Worm (Caenorhabditis elegans) whole organism, L1 larva: Measurements from ENCODE around the gene pap-3.

Experiments used
- alr-1 ChIP-seq: fragments of 200-800 bp; sonication (Bioruptor generic); optimal IDR thresholded peaks from 2 replicates; lab custom pipeline; 2018; ENCODE audit warnings: borderline replicate concordance, mild to moderate bottlenecking, missing genetic modification characterization, missing compliant biosample characterization
- aly-2 ChIP-seq: fragments of 150-350 bp; optimal IDR thresholded peaks from 2 replicates; lab custom pipeline; 2014; ENCODE audit warnings: missing biosample characterization, missing genetic modification characterization
- dsc-1 ChIP-seq: sonication (generic microtip); optimal IDR thresholded peaks from 2 replicates; lab custom pipeline; 2016; ENCODE audit warnings: mild to moderate bottlenecking, missing genetic modification characterization, missing compliant biosample characterization
- efl-1 ChIP-seq, 4 experiments: fragments of 150-350 bp; optimal IDR thresholded peaks in 3 of 4; peaks in 1 of 4; 1 replicate in 1 of 4; 2 replicates in 3 of 4; lab custom pipeline; 2014; ENCODE audit warnings: missing biosample characterization in 2 of 4, missing genetic modification characterization in 2 of 4, missing genetic modification reagents in 2 of 4
- elt-2 ChIP-seq: sonication (generic microtip); optimal IDR thresholded peaks from 2 replicates; lab custom pipeline; 2016; ENCODE audit warnings: missing genetic modification characterization, mild to moderate bottlenecking, inconsistent platforms, missing compliant biosample characterization, missing genetic modification reagents
- fkh-10 ChIP-seq: sonication (generic microtip); optimal IDR thresholded peaks from 2 replicates; lab custom pipeline; 2017; ENCODE audit warnings: missing biosample characterization, missing genetic modification reagents, missing genetic modification characterization
- nhr-28 ChIP-seq: fragments of 150-350 bp; optimal IDR thresholded peaks from 2 replicates; lab custom pipeline; 2014; ENCODE audit warnings: missing biosample characterization, missing genetic modification characterization
- pax-3 ChIP-seq: fragments of 200-800 bp; sonication (Bioruptor generic); optimal IDR thresholded peaks from 2 replicates; lab custom pipeline; 2018; ENCODE audit warnings: mild to moderate bottlenecking, missing genetic modification characterization, moderate library complexity, missing compliant biosample characterization
- skn-1 ChIP-seq: fragments of 150-350 bp; optimal IDR thresholded peaks from 2 replicates; lab custom pipeline; 2014; ENCODE audit warnings: missing biosample characterization, missing genetic modification characterization
- swsn-7 ChIP-seq: sonication (generic microtip); optimal IDR thresholded peaks from 2 replicates; lab custom pipeline; 2016; ENCODE audit warnings: missing genetic modification characterization, missing compliant biosample characterization

DNA sequence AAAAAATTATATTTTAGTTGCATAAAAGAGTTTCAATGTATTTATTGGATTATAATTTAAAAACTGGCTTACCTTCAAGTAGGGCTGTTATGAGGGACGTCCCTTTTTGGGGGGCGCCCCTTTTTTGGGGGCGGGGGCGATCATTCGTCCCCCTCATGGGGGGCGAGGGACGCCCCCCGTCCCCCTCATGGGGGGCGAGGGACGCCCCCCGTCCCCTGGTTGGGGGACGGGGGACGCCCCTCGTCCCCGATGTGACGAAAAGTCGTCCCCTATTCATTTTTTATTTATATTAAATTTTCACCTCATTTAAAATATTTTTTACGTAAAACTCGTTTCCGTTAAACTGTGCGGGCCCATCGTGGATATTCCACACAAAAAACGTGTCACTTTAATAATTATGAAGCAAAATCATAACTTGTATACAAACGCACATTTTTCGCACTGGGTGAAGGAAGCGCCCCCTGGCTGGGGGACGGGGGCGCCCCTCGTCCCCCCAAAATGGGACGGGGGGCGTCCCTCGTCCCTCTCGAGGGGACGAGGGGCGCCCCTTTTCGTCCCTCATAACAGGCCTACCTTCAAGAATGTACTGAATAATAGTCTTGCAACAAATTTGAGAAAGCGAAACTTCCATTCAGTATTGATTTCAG is 50.7 kb downstream of the pap-3 start:
- TF ChIP-seq dsc-1 (tag; lab: Kevin White, UChicago) (no peak), swsn-7 (no peak), skn-1 (no peak), aly-2 (tag; lab: Kevin White, UChicago) (no peak), pax-3 (no peak), elt-2 (tag; lab: Kevin White, UChicago) (no peak), efl-1 (optimal IDR thresholded peaks at IDR 0.05; lab: Kevin White, UChicago) (no peak), efl-1 (GFP tag; optimal IDR thresholded peaks at IDR 0.05 in 1 of 2; lab: Kevin White, UChicago) (no peak), fkh-10 (GFP tag; lab: Kevin White, UChicago) (no peak), nhr-28 (no peak), alr-1 (no peak)
